Fruit fly (Drosophila melanogaster) whole organism, embryonic: ENCODE measurements around the gene Arpc3A.

Experiments
- B-H1 ChIP-seq: fragments of 200-800 bp; sonication (Bioruptor generic); IDR thresholded peaks from 3 replicates; pipeline ENCODE4 v1.3.6; 2022; ENCODE audit warnings: missing biosample characterization, missing genetic modification characterization
- Bteb2 ChIP-seq: fragments of 200-800 bp; sonication (Bioruptor generic); optimal IDR thresholded peaks from 2 replicates; lab custom pipeline; 2016; ENCODE audit warnings: missing biosample characterization, missing genetic modification characterization
- CG11093 ChIP-seq: fragments of 200-800 bp; sonication (Bioruptor generic); IDR thresholded peaks from 3 replicates; pipeline ENCODE4 v1.3.6; 2022; ENCODE audit warnings: missing biosample characterization, missing genetic modification characterization
- CG11247 ChIP-seq: fragments of 200-800 bp; sonication (Bioruptor generic); IDR thresholded peaks from 2 replicates; pipeline ENCODE4 v1.3.6; 2022; ENCODE audit warnings: missing biosample characterization, missing genetic modification characterization
- CG12299 ChIP-seq: fragments of 200-800 bp; sonication (Bioruptor generic); optimal IDR thresholded peaks from 2 replicates; lab custom pipeline; 2018; ENCODE audit warnings: missing biosample characterization, mild to moderate bottlenecking, missing genetic modification characterization
- CG13624 ChIP-seq: fragments of 200-800 bp; sonication (Bioruptor generic); optimal IDR thresholded peaks from 2 replicates; lab custom pipeline; 2016; ENCODE audit warnings: missing biosample characterization, missing genetic modification characterization
- CG14441 ChIP-seq: fragments of 200-800 bp; sonication (Bioruptor generic); IDR thresholded peaks from 2 replicates; pipeline ENCODE4 v1.3.6; 2022; ENCODE audit warnings: missing biosample characterization, missing genetic modification characterization
- CG2678 ChIP-seq: fragments of 200-800 bp; sonication (Bioruptor generic); optimal IDR thresholded peaks from 3 replicates; lab custom pipeline; 2019; ENCODE audit warnings: missing biosample characterization, mild to moderate bottlenecking, missing genetic modification characterization, moderate library complexity
- CG3065 ChIP-seq: fragments of 200-800 bp; sonication (Bioruptor generic); optimal IDR thresholded peaks from 2 replicates; lab custom pipeline; 2016; ENCODE audit warnings: missing biosample characterization, missing genetic modification characterization
- CG3163 ChIP-seq: fragments of 200-800 bp; sonication (Bioruptor generic); optimal IDR thresholded peaks from 3 replicates; lab custom pipeline; 2016; ENCODE audit warnings: missing biosample characterization, missing genetic modification characterization
- CG4360 ChIP-seq: fragments of 200-800 bp; sonication (Bioruptor generic); IDR thresholded peaks from 2 replicates; pipeline ENCODE4 v1.3.6; 2022; ENCODE audit warnings: missing biosample characterization, missing genetic modification characterization
- CG6765 ChIP-seq: fragments of 200-800 bp; sonication (Bioruptor generic); optimal IDR thresholded peaks from 3 replicates; lab custom pipeline; 2017; ENCODE audit warnings: missing biosample characterization, mild to moderate bottlenecking, missing genetic modification characterization
- CG6854 ChIP-seq: fragments of 200-800 bp; sonication (Bioruptor generic); optimal IDR thresholded peaks from 3 replicates; lab custom pipeline; 2017; ENCODE audit warnings: missing biosample characterization, mild to moderate bottlenecking, missing genetic modification characterization
- CG7357 ChIP-seq: fragments of 200-800 bp; sonication (Bioruptor generic); IDR thresholded peaks from 3 replicates; pipeline ENCODE4 v1.3.6; 2022; ENCODE audit warnings: missing biosample characterization, missing genetic modification characterization
- CG7963 ChIP-seq: fragments of 200-800 bp; sonication (Bioruptor generic); IDR thresholded peaks from 3 replicates; pipeline ENCODE4 v1.3.6; 2022; ENCODE audit warnings: missing biosample characterization, missing genetic modification characterization; ENCODE audit not compliant: partially characterized antibody
- CG9437 ChIP-seq: fragments of 200-800 bp; sonication (Bioruptor generic); optimal IDR thresholded peaks from 2 replicates; lab custom pipeline; 2018; ENCODE audit warnings: missing biosample characterization, mild to moderate bottlenecking, missing genetic modification characterization
- CG9876 ChIP-seq: fragments of 200-800 bp; sonication (Bioruptor generic); optimal IDR thresholded peaks from 2 replicates; lab custom pipeline; 2016; ENCODE audit warnings: missing biosample characterization, missing genetic modification characterization
- CkIIα-i1 ChIP-seq: fragments of 200-800 bp; sonication (Bioruptor generic); IDR thresholded peaks from 2 replicates; pipeline ENCODE4 v1.3.6; 2022; ENCODE audit warnings: missing biosample characterization, missing genetic modification characterization
- CoRest ChIP-seq: fragments of 200-800 bp; sonication (Bioruptor generic); optimal IDR thresholded peaks from 3 replicates; lab custom pipeline; 2018; ENCODE audit warnings: missing biosample characterization, mild to moderate bottlenecking, missing genetic modification characterization, moderate library complexity
- Dip3 ChIP-seq: fragments of 200-800 bp; sonication (Bioruptor generic); optimal IDR thresholded peaks from 3 replicates; lab custom pipeline; 2016; ENCODE audit warnings: missing biosample characterization, missing genetic modification characterization
- Dll ChIP-seq: fragments of 200-800 bp; sonication (Bioruptor generic); IDR thresholded peaks from 4 replicates; pipeline ENCODE4 v1.3.6; 2022; ENCODE audit warnings: missing biosample characterization, missing genetic modification characterization; ENCODE audit not compliant: partially characterized antibody
- Doc3 ChIP-seq: fragments of 200-800 bp; sonication (Bioruptor generic); IDR thresholded peaks from 3 replicates; pipeline ENCODE4 v1.3.6; 2022; ENCODE audit warnings: missing biosample characterization, missing genetic modification characterization; ENCODE audit not compliant: partially characterized antibody
- E2f2 ChIP-seq: fragments of 200-800 bp; sonication (Bioruptor generic); IDR thresholded peaks from 2 replicates; pipeline ENCODE4 v1.3.6; 2022; ENCODE audit warnings: missing biosample characterization, missing genetic modification characterization
- Elba2 ChIP-seq: fragments of 200-800 bp; sonication (Bioruptor generic); optimal IDR thresholded peaks from 3 replicates; lab custom pipeline; 2016; ENCODE audit warnings: missing biosample characterization, missing genetic modification characterization
- H2.0 ChIP-seq: fragments of 200-800 bp; sonication (Bioruptor generic); IDR thresholded peaks from 2 replicates; pipeline ENCODE4 v1.3.6; 2022; ENCODE audit warnings: missing biosample characterization, missing genetic modification characterization
- Lhr ChIP-seq: fragments of 200-800 bp; sonication (Bioruptor generic); optimal IDR thresholded peaks from 3 replicates; lab custom pipeline; 2017; ENCODE audit warnings: mild to moderate bottlenecking, missing biosample characterization, missing genetic modification reagents, missing genetic modification characterization
- Myb ChIP-seq: fragments of 200-800 bp; sonication (Bioruptor generic); optimal IDR thresholded peaks from 2 replicates; lab custom pipeline; 2016; ENCODE audit warnings: missing biosample characterization, missing genetic modification characterization
- NC2β ChIP-seq: fragments of 200-800 bp; sonication (Bioruptor generic); optimal IDR thresholded peaks from 2 replicates; lab custom pipeline; 2016; ENCODE audit warnings: missing biosample characterization, missing genetic modification characterization
- Neu2 ChIP-seq: fragments of 200-800 bp; sonication (Bioruptor generic); optimal IDR thresholded peaks from 3 replicates; lab custom pipeline; 2016; ENCODE audit warnings: missing biosample characterization, missing genetic modification characterization, borderline replicate concordance
- Nf-YA ChIP-seq: fragments of 200-800 bp; sonication (Bioruptor generic); IDR thresholded peaks from 2 replicates; pipeline ENCODE4 v1.3.6; 2022; ENCODE audit warnings: missing biosample characterization, missing genetic modification characterization
- Oaz ChIP-seq: fragments of 200-800 bp; sonication (Bioruptor generic); IDR thresholded peaks from 2 replicates; pipeline ENCODE4 v1.3.6; 2022; ENCODE audit warnings: missing biosample characterization, missing genetic modification characterization
- Scr ChIP-seq: fragments of 200-800 bp; sonication (Bioruptor generic); IDR thresholded peaks from 2 replicates; pipeline ENCODE4 v1.3.6; 2022; ENCODE audit warnings: missing biosample characterization, missing genetic modification characterization; ENCODE audit not compliant: partially characterized antibody
- Side ChIP-seq: fragments of 200-800 bp; sonication (Bioruptor generic); optimal IDR thresholded peaks from 2 replicates; lab custom pipeline; 2016; ENCODE audit warnings: missing biosample characterization, missing genetic modification characterization
- Sin3A ChIP-seq: fragments of >200 bp; optimal IDR thresholded peaks from 2 replicates; lab custom pipeline; 2018
- Usf ChIP-seq: fragments of 200-800 bp; sonication (Bioruptor generic); optimal IDR thresholded peaks from 2 replicates; lab custom pipeline; 2017; ENCODE audit warnings: missing genotype, missing biosample characterization, missing genetic modification characterization
- amos ChIP-seq: fragments of 200-800 bp; sonication (Bioruptor generic); IDR thresholded peaks from 2 replicates; pipeline ENCODE4 v1.3.6; 2022; ENCODE audit warnings: missing biosample characterization, missing genetic modification characterization; ENCODE audit not compliant: partially characterized antibody
- bab2 ChIP-seq: fragments of 200-800 bp; sonication (Bioruptor generic); optimal IDR thresholded peaks from 2 replicates; lab custom pipeline; 2016; ENCODE audit warnings: missing biosample characterization, missing genetic modification characterization
- cato ChIP-seq: fragments of 200-800 bp; sonication (Bioruptor generic); optimal IDR thresholded peaks from 2 replicates; lab custom pipeline; 2016; ENCODE audit warnings: missing biosample characterization, missing genetic modification characterization, borderline replicate concordance
- danr ChIP-seq: fragments of 200-800 bp; sonication (Bioruptor generic); IDR thresholded peaks from 2 replicates; pipeline ENCODE4 v1.3.6; 2022; ENCODE audit warnings: missing biosample characterization, missing genetic modification characterization
- dpn ChIP-seq, 2 experiments: fragments of 200-800 bp; sonication (Bioruptor generic); optimal IDR thresholded peaks; 3 replicates each; lab custom pipeline; 2016; ENCODE audit warnings: missing biosample characterization in 2 of 2, missing genetic modification characterization in 2 of 2
- eve ChIP-seq, 2 experiments: fragments of >200 bp; optimal IDR thresholded peaks; 2 replicates each; lab custom pipeline; 2017; ENCODE audit warnings: missing biosample characterization in 2 of 2, missing genetic modification characterization in 2 of 2
- gfzf ChIP-seq: fragments of 200-800 bp; sonication (Bioruptor generic); optimal IDR thresholded peaks from 2 replicates; lab custom pipeline; 2016; ENCODE audit warnings: missing biosample characterization, mild to moderate bottlenecking, missing genetic modification characterization, moderate library complexity
- gsb-n ChIP-seq: fragments of 200-800 bp; sonication (Bioruptor generic); optimal IDR thresholded peaks from 3 replicates; lab custom pipeline; 2018; ENCODE audit warnings: missing biosample characterization, mild to moderate bottlenecking, missing genetic modification characterization
- mld ChIP-seq: fragments of 200-800 bp; sonication (Bioruptor generic); IDR thresholded peaks from 3 replicates; pipeline ENCODE4 v1.3.6; 2022; ENCODE audit warnings: missing biosample characterization, missing genetic modification characterization; ENCODE audit not compliant: partially characterized antibody
- oc ChIP-seq: fragments of 200-800 bp; sonication (Bioruptor generic); optimal IDR thresholded peaks from 2 replicates; lab custom pipeline; 2018; ENCODE audit warnings: missing biosample characterization, mild to moderate bottlenecking, missing genetic modification characterization, moderate library complexity
- peb ChIP-seq: fragments of 200-800 bp; sonication (Bioruptor generic); IDR thresholded peaks from 2 replicates; pipeline ENCODE4 v1.3.6; 2022; ENCODE audit warnings: missing biosample characterization, missing genetic modification characterization
- pnt ChIP-seq: fragments of 200-800 bp; sonication (Bioruptor generic); optimal IDR thresholded peaks from 3 replicates; lab custom pipeline; 2016; ENCODE audit warnings: missing biosample characterization, missing genetic modification characterization
- repo ChIP-seq: fragments of 200-800 bp; sonication (Bioruptor generic); optimal IDR thresholded peaks from 2 replicates; lab custom pipeline; 2016; ENCODE audit warnings: missing biosample characterization, missing genetic modification characterization
- run ChIP-seq: fragments of 200-800 bp; sonication (Bioruptor generic); optimal IDR thresholded peaks from 3 replicates; lab custom pipeline; 2018; ENCODE audit warnings: missing biosample characterization, mild to moderate bottlenecking, missing genetic modification characterization
- sna ChIP-seq: fragments of 200-800 bp; sonication (Bioruptor generic); IDR thresholded peaks from 2 replicates; pipeline ENCODE4 v1.3.6; 2022; ENCODE audit warnings: missing biosample characterization, missing genetic modification characterization; ENCODE audit not compliant: partially characterized antibody
- stwl ChIP-seq: fragments of 200-800 bp; sonication (Bioruptor generic); optimal IDR thresholded peaks from 3 replicates; lab custom pipeline; 2018; ENCODE audit warnings: missing biosample characterization, mild to moderate bottlenecking, missing genetic modification characterization, moderate library complexity
- tup ChIP-seq: fragments of 200-800 bp; sonication (Bioruptor generic); optimal IDR thresholded peaks from 2 replicates; lab custom pipeline; 2016; ENCODE audit warnings: missing biosample characterization, mild to moderate bottlenecking, missing genetic modification characterization, moderate library complexity

The Arpc3A gene

dm6 chr3R:15832525-15832924 lies 1.9 kb upstream of the Arpc3A start, which contains the start of gene rec (continued):
- TF ChIP-seq amos (GFP tag; lab: Robert Waterston, UW): peak; percentile 43
- no peak for TF ChIP-seq stwl
- TF ChIP-seq peb: no peak
- TF ChIP-seq CG13624 (GFP tag; lab: Kevin White, UChicago): no peak
- peak; percentile 70 for TF ChIP-seq E2f2
- no peak for TF ChIP-seq CG2678
- no peak for TF ChIP-seq CkIIα-i1 (GFP tag; lab: Robert Waterston, UW)
- TF ChIP-seq H2.0 (GFP tag; lab: Robert Waterston, UW): no peak
- TF ChIP-seq Myb: no peak
- TF ChIP-seq CG12299 (tag; lab: Kevin White, UChicago): no peak
- TF ChIP-seq Doc3 (GFP tag; lab: Robert Waterston, UW): peak; percentile 52; the same call in 1 of the 3 replicates
- TF ChIP-seq CG4360: no peak
- TF ChIP-seq NC2β (GFP tag; lab: Kevin White, UChicago): no peak
- no peak for TF ChIP-seq mld (GFP tag; lab: Robert Waterston, UW)
- no peak for TF ChIP-seq Dip3 (GFP tag; lab: Kevin White, UChicago)
- peak; percentile 74 for TF ChIP-seq Dll (GFP tag; lab: Robert Waterston, UW)
- TF ChIP-seq Oaz (GFP tag; lab: Robert Waterston, UW): no peak
- no peak for TF ChIP-seq CG6765 (GFP tag; lab: Kevin White, UChicago)
- no peak for TF ChIP-seq CG14441
- peak; percentile 17 for TF ChIP-seq Sin3A (lab: Kevin White, UChicago)
- no peak for TF ChIP-seq cato (GFP tag; lab: Kevin White, UChicago)
- no peak for TF ChIP-seq CG7357 (GFP tag; lab: Robert Waterston, UW)
- no peak for TF ChIP-seq dpn (GFP tag; optimal IDR thresholded peaks at IDR 0.05; lab: Kevin White, UChicago)
- no peak for TF ChIP-seq eve (GFP tag; optimal IDR thresholded peaks at IDR 0.05; lab: Kevin White, UChicago)
- no peak for TF ChIP-seq CG3163 (GFP tag; lab: Kevin White, UChicago)
- peak; percentile 58; the same call in 1 of the 2 replicates for TF ChIP-seq sna
- TF ChIP-seq danr (GFP tag; lab: Robert Waterston, UW): no peak
- TF ChIP-seq Bteb2 (GFP tag; lab: Kevin White, UChicago): no peak
- no peak for TF ChIP-seq Neu2 (GFP tag; lab: Kevin White, UChicago)
- TF ChIP-seq bab2 (GFP tag; lab: Kevin White, UChicago): no peak
- TF ChIP-seq oc (tag; lab: Kevin White, UChicago): no peak
- no peak for TF ChIP-seq CG9437
- TF ChIP-seq CG7963 (GFP tag; lab: Robert Waterston, UW): no peak
- TF ChIP-seq gsb-n (tag; lab: Kevin White, UChicago): no peak
- no peak for TF ChIP-seq gfzf (GFP tag; lab: Kevin White, UChicago)
- no peak for TF ChIP-seq CG6854 (GFP tag; lab: Kevin White, UChicago)
- no peak for TF ChIP-seq tup
- TF ChIP-seq CG11093 (GFP tag; lab: Robert Waterston, UW): no peak
- no peak for TF ChIP-seq CoRest (tag; lab: Kevin White, UChicago)
- no peak for TF ChIP-seq Usf
- no peak for TF ChIP-seq CG9876 (GFP tag; lab: Kevin White, UChicago)
- no peak for TF ChIP-seq CG3065
- TF ChIP-seq Lhr (GFP tag; lab: Kevin White, UChicago): no peak
- no peak for TF ChIP-seq Side
- TF ChIP-seq B-H1 (GFP tag; lab: Robert Waterston, UW): no peak
- no peak for TF ChIP-seq CG11247 (GFP tag; lab: Robert Waterston, UW)
- peak; percentile 64 for TF ChIP-seq Scr (GFP tag; lab: Robert Waterston, UW)
- no peak for TF ChIP-seq pnt (GFP tag; lab: Kevin White, UChicago)
- TF ChIP-seq Nf-YA: no peak
- no peak for TF ChIP-seq repo (GFP tag; lab: Kevin White, UChicago)
- no peak for TF ChIP-seq Elba2 (GFP tag; lab: Kevin White, UChicago)
- TF ChIP-seq run (tag; lab: Kevin White, UChicago): no peak
